Fruit fly (Drosophila melanogaster) whole organism, adult: ENCODE data around the gene rin.

ENCODE experiments used
- CG12768 ChIP-seq: fragments of 200-800 bp; sonication (Bioruptor generic); optimal IDR thresholded peaks from 2 replicates; lab custom pipeline; 2017; ENCODE audit warnings: missing biosample characterization, missing genetic modification characterization, mild to moderate bottlenecking, moderate library complexity, missing genetic modification reagents
- CG33017 ChIP-seq: fragments of 200-800 bp; sonication (Bioruptor generic); optimal IDR thresholded peaks from 2 replicates; lab custom pipeline; 2018; ENCODE audit warnings: missing biosample characterization, mild to moderate bottlenecking, missing genetic modification characterization, moderate library complexity
- CG7045 ChIP-seq: fragments of 200-800 bp; sonication (Bioruptor generic); optimal IDR thresholded peaks from 2 replicates; lab custom pipeline; 2017; ENCODE audit warnings: missing biosample characterization, mild to moderate bottlenecking, missing genetic modification characterization
- CG7101 ChIP-seq: fragments of 200-800 bp; sonication (Bioruptor generic); optimal IDR thresholded peaks from 2 replicates; lab custom pipeline; 2018; ENCODE audit warnings: missing biosample characterization, mild to moderate bottlenecking, missing genetic modification characterization, moderate library complexity
- cic ChIP-seq: fragments of 200-800 bp; sonication (Bioruptor generic); optimal IDR thresholded peaks from 2 replicates; lab custom pipeline; 2017; ENCODE audit warnings: missing biosample characterization, mild to moderate bottlenecking, missing genetic modification characterization, moderate library complexity
- kay ChIP-seq: fragments of 200-800 bp; sonication (Bioruptor generic); peaks from one replicate; lab custom pipeline; 2016; ENCODE audit warnings: missing biosample characterization, missing genetic modification characterization, borderline replicate concordance
- ovo ChIP-seq: fragments of 200-800 bp; sonication (Bioruptor generic); optimal IDR thresholded peaks from 2 replicates; lab custom pipeline; 2016; ENCODE audit warnings: missing biosample characterization, missing genetic modification characterization
- pad ChIP-seq: fragments of 200-800 bp; sonication (Bioruptor generic); optimal IDR thresholded peaks from 3 replicates; lab custom pipeline; 2017; ENCODE audit warnings: missing biosample characterization, missing genetic modification characterization, mild to moderate bottlenecking, moderate library complexity, missing genetic modification reagents
- tj ChIP-seq: fragments of 200-800 bp; sonication (Bioruptor generic); optimal IDR thresholded peaks from 3 replicates; lab custom pipeline; 2017; ENCODE audit warnings: missing biosample characterization, mild to moderate bottlenecking, missing genetic modification characterization, moderate library complexity

DNA sequence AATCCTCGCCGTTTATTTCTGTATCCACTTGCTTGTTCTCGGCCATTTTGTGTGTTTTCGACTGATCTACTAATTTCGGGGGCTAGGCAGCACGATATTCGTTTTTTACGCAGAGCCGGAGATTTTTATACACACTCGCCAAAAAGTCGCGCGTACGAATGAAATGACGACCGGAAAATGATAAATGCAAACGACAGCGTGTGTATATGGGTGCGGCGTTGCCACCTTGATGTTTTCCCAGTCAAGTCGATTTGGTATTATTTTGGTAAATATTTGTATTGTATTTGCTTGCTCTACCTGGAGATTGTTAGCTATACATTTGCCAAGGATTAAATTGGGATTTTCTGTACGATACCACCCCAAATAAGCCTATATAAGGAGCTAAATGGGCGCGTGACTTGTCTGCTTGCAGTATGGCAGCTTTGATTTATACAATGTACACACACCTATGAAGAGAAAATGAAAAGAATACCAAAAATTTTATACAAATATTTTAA lies 882 bp upstream of the rin start, which contains the start of gene sqd:
- TF ChIP-seq kay (GFP tag; lab: Kevin White, UChicago), result peak; percentile 51
- peak; percentile 48 for TF ChIP-seq CG33017 (tag; lab: Kevin White, UChicago)
- peak; percentile 31 for TF ChIP-seq pad
- peak; percentile 67 for TF ChIP-seq CG7101 (tag; lab: Kevin White, UChicago)
- peak; percentile 70 for TF ChIP-seq CG12768 (GFP tag; lab: Kevin White, UChicago)
- peak; percentile 55 for TF ChIP-seq CG7045
- TF ChIP-seq cic (GFP tag; lab: Kevin White, UChicago), result peak; percentile 46
- TF ChIP-seq ovo, result peak; percentile 30
- TF ChIP-seq tj (GFP tag; lab: Kevin White, UChicago), result peak; percentile 47
